Fruit fly (Drosophila melanogaster) whole organism, wandering third instar larva: Measurements from ENCODE around the gene CG32797.

Experiments used
- Abd-B ChIP-seq: fragments of >200 bp; optimal IDR thresholded peaks from 2 replicates; lab custom pipeline; 2017; ENCODE audit warnings: missing biosample characterization, missing genetic modification characterization
- CG32264 ChIP-seq: fragments of 200-800 bp; sonication (Bioruptor generic); optimal IDR thresholded peaks from 2 replicates; lab custom pipeline; 2016; ENCODE audit warnings: missing biosample characterization, missing genetic modification characterization
- CG9705 ChIP-seq: fragments of 200-800 bp; sonication (Bioruptor generic); optimal IDR thresholded peaks from 2 replicates; lab custom pipeline; 2018; ENCODE audit warnings: missing biosample characterization, mild to moderate bottlenecking, missing genetic modification characterization
- CrebA ChIP-seq: fragments of 200-800 bp; sonication (Bioruptor generic); optimal IDR thresholded peaks from 2 replicates; lab custom pipeline; 2016; ENCODE audit warnings: missing biosample characterization, mild to moderate bottlenecking, missing genetic modification characterization, borderline replicate concordance
- Dfd ChIP-seq: fragments of >200 bp; optimal IDR thresholded peaks from 2 replicates; lab custom pipeline; 2017; ENCODE audit warnings: missing biosample characterization, missing genetic modification characterization
- Dif ChIP-seq: fragments of 200-275, 200-300 bp; sonication (Bioruptor generic); optimal IDR thresholded peaks from 2 replicates; lab custom pipeline; 2018; ENCODE audit warnings: missing biosample characterization, missing genetic modification characterization; ENCODE audit not compliant: partially characterized antibody
- GATAd ChIP-seq: sonication (Bioruptor generic); optimal IDR thresholded peaks from 2 replicates; lab custom pipeline; 2016; ENCODE audit warnings: missing biosample characterization, missing genetic modification characterization
- HLH106 ChIP-seq: fragments of 200-800 bp; optimal IDR thresholded peaks from 3 replicates; lab custom pipeline; 2019; ENCODE audit warnings: missing biosample characterization, mild to moderate bottlenecking, missing genetic modification characterization, moderate library complexity
- Hnf4 ChIP-seq: fragments of 200-800 bp; sonication (Bioruptor generic); optimal IDR thresholded peaks from 2 replicates; lab custom pipeline; 2016; ENCODE audit warnings: missing biosample characterization, mild to moderate bottlenecking, missing genetic modification characterization
- Hr78 ChIP-seq: fragments of >200 bp; optimal IDR thresholded peaks from 2 replicates; lab custom pipeline; 2017; ENCODE audit warnings: missing biosample characterization, missing genetic modification characterization
- Hr83 ChIP-seq: fragments of 200-300 bp; sonication (Bioruptor generic); optimal IDR thresholded peaks from 2 replicates; lab custom pipeline; 2016; ENCODE audit warnings: missing biosample characterization, mild to moderate bottlenecking, missing genetic modification characterization, moderate library complexity; ENCODE audit not compliant: poor library complexity, severe bottlenecking
- Jra ChIP-seq: sonication (Bioruptor generic); optimal IDR thresholded peaks from 2 replicates; lab custom pipeline; 2016; ENCODE audit warnings: missing biosample characterization, missing genetic modification characterization
- Mio ChIP-seq: sonication (Bioruptor generic); optimal IDR thresholded peaks from 2 replicates; lab custom pipeline; 2016; ENCODE audit warnings: missing biosample characterization, missing genetic modification characterization
- Myc ChIP-seq: fragments of >200 bp; optimal IDR thresholded peaks from 2 replicates; lab custom pipeline; 2017
- N ChIP-seq: fragments of >200 bp; optimal IDR thresholded peaks from 2 replicates; lab custom pipeline; 2018; ENCODE audit warnings: missing biosample characterization, missing external identifiers, missing genetic modification characterization
- OdsH ChIP-seq: fragments of 200-800 bp; sonication (Bioruptor generic); optimal IDR thresholded peaks from 2 replicates; lab custom pipeline; 2016; ENCODE audit warnings: missing biosample characterization, mild to moderate bottlenecking, missing genetic modification characterization
- Rel ChIP-seq, 2 experiments: fragments of 200-800 bp; sonication (Bioruptor generic) in 1 of 2; optimal IDR thresholded peaks; 2 replicates in 1 of 2; 3 replicates in 1 of 2; lab custom pipeline; 2016 to 2019; ENCODE audit warnings: mild to moderate bottlenecking in 2 of 2, missing biosample characterization in 2 of 2, missing genetic modification characterization in 2 of 2, moderate library complexity in 1 of 2
- Sp1 ChIP-seq: fragments of 200-800 bp; sonication (Bioruptor generic); optimal IDR thresholded peaks from 3 replicates; lab custom pipeline; 2019; ENCODE audit warnings: missing biosample characterization, mild to moderate bottlenecking, missing genetic modification characterization, moderate library complexity
- Vsx2 ChIP-seq: fragments of 200-300, 225-300 bp; sonication (Bioruptor generic); optimal IDR thresholded peaks from 2 replicates; lab custom pipeline; 2018; ENCODE audit warnings: missing biosample characterization, missing genetic modification characterization; ENCODE audit not compliant: partially characterized antibody
- br ChIP-seq: fragments of 200-800 bp; sonication (Bioruptor generic); optimal IDR thresholded peaks from 2 replicates; lab custom pipeline; 2016; ENCODE audit warnings: missing biosample characterization, missing genetic modification characterization
- brk ChIP-seq: fragments of 200-800 bp; sonication (Bioruptor generic); optimal IDR thresholded peaks from 2 replicates; lab custom pipeline; 2016; ENCODE audit warnings: missing biosample characterization, mild to moderate bottlenecking, missing genetic modification characterization
- dl ChIP-seq, 2 experiments: fragments of 175-275, 200-275 bp in 1 of 2; fragments of 200-275 bp in 1 of 2; sonication (Bioruptor generic); optimal IDR thresholded peaks; lab custom pipeline; 2018; ENCODE audit warnings: mild to moderate bottlenecking in 2 of 2, missing biosample characterization in 2 of 2, missing genetic modification characterization in 2 of 2, moderate library complexity in 2 of 2; ENCODE audit not compliant: partially characterized antibody in 2 of 2, insufficient read depth in 1 of 2
- dmrt93B ChIP-seq: fragments of 200-800 bp; sonication (Bioruptor generic); optimal IDR thresholded peaks from 2 replicates; lab custom pipeline; 2018; ENCODE audit warnings: missing biosample characterization, mild to moderate bottlenecking, missing genetic modification characterization
- dsf ChIP-seq: sonication (Bioruptor generic); optimal IDR thresholded peaks from 2 replicates; lab custom pipeline; 2016; ENCODE audit warnings: missing biosample characterization, missing genetic modification characterization, borderline replicate concordance
- ey ChIP-seq: fragments of 200-800 bp; sonication (Bioruptor generic); optimal IDR thresholded peaks from 2 replicates; lab custom pipeline; 2016; ENCODE audit warnings: missing biosample characterization, missing genetic modification characterization
- foxo ChIP-seq, 2 experiments: fragments of 200-800 bp; sonication (Bioruptor generic); optimal IDR thresholded peaks; 2 replicates in 1 of 2; 3 replicates in 1 of 2; lab custom pipeline; 2016 to 2017; ENCODE audit warnings: missing biosample characterization in 2 of 2, missing genetic modification characterization in 2 of 2
- fru ChIP-seq: fragments of 200-800 bp; sonication (Bioruptor generic); optimal IDR thresholded peaks from 3 replicates; lab custom pipeline; 2016; ENCODE audit warnings: missing biosample characterization, mild to moderate bottlenecking, missing genetic modification characterization
- h ChIP-seq: fragments of 200-800 bp; sonication (Bioruptor generic); optimal IDR thresholded peaks from 3 replicates; lab custom pipeline; 2016; ENCODE audit warnings: missing biosample characterization, mild to moderate bottlenecking, missing genetic modification characterization
- jim ChIP-seq: fragments of 175-275, 200-325 bp; sonication (Bioruptor generic); optimal IDR thresholded peaks from 2 replicates; lab custom pipeline; 2016; ENCODE audit warnings: missing biosample characterization, mild to moderate bottlenecking, missing genetic modification characterization
- lola ChIP-seq: fragments of >200 bp; optimal IDR thresholded peaks from 2 replicates; lab custom pipeline; 2017; ENCODE audit warnings: missing biosample characterization, missing genetic modification characterization
- pan ChIP-seq: fragments of >200 bp; optimal IDR thresholded peaks from 2 replicates; lab custom pipeline; 2017
- psq ChIP-seq: fragments of 200-800 bp; sonication (Bioruptor generic); optimal IDR thresholded peaks from 3 replicates; lab custom pipeline; 2017; ENCODE audit warnings: missing biosample characterization, mild to moderate bottlenecking, missing genetic modification characterization, moderate library complexity
- rgr ChIP-seq: fragments of 200-800 bp; sonication (Bioruptor generic); optimal IDR thresholded peaks from 3 replicates; lab custom pipeline; 2016; ENCODE audit warnings: missing biosample characterization, mild to moderate bottlenecking, missing genetic modification characterization
- sage ChIP-seq: fragments of 200-800 bp; sonication (Bioruptor generic); optimal IDR thresholded peaks from 2 replicates; lab custom pipeline; 2016; ENCODE audit warnings: missing biosample characterization, mild to moderate bottlenecking, missing genetic modification characterization
- sv ChIP-seq: fragments of 200-800 bp; sonication (Bioruptor generic); optimal IDR thresholded peaks from 3 replicates; lab custom pipeline; 2016; ENCODE audit warnings: missing biosample characterization, missing genetic modification characterization
- tai ChIP-seq: sonication (Bioruptor generic); optimal IDR thresholded peaks from 2 replicates; lab custom pipeline; 2016; ENCODE audit warnings: missing biosample characterization, missing genetic modification characterization
- usp ChIP-seq: fragments of >200 bp; optimal IDR thresholded peaks from 2 replicates; lab custom pipeline; 2017; ENCODE audit warnings: missing biosample characterization, missing genetic modification characterization
- woc ChIP-seq: sonication (Bioruptor generic); optimal IDR thresholded peaks from 2 replicates; lab custom pipeline; 2016; ENCODE audit warnings: missing biosample characterization, mild to moderate bottlenecking, missing genetic modification characterization

CG32797 gene

dm6 chrX:2457863-2458458 lies 32.3 kb upstream of the CG32797 start:
- no peak for TF ChIP-seq dmrt93B (GFP tag; lab: Kevin White, UChicago)
- no peak for TF ChIP-seq Abd-B (GFP tag; lab: Kevin White, UChicago)
- no peak for TF ChIP-seq brk
- TF ChIP-seq dl (GFP tag; optimal IDR thresholded peaks at IDR 0.05; lab: Kevin White, UChicago; ENCODE audit: insufficient read depth in 1 of 2, partially characterized antibody in 2 of 2): no peak
- TF ChIP-seq Dif (GFP tag; lab: Kevin White, UChicago): no peak
- no peak for TF ChIP-seq fru (GFP tag; lab: Kevin White, UChicago)
- TF ChIP-seq dsf (GFP tag; lab: Kevin White, UChicago): no peak
- TF ChIP-seq lola (GFP tag; lab: Kevin White, UChicago): no peak
- no peak for TF ChIP-seq sv (GFP tag; lab: Kevin White, UChicago)
- TF ChIP-seq CrebA (GFP tag; lab: Kevin White, UChicago): no peak
- TF ChIP-seq woc (GFP tag; lab: Kevin White, UChicago): no peak
- TF ChIP-seq N (GFP tag; lab: Kevin White, UChicago): no peak
- no peak for TF ChIP-seq HLH106 (tag; lab: Kevin White, UChicago)
- TF ChIP-seq br (GFP tag; lab: Kevin White, UChicago): no peak
- no peak for TF ChIP-seq CG32264 (GFP tag; lab: Kevin White, UChicago)
- TF ChIP-seq Dfd (GFP tag; lab: Kevin White, UChicago): no peak
- no peak for TF ChIP-seq Vsx2 (GFP tag; lab: Kevin White, UChicago)
- no peak for TF ChIP-seq GATAd (GFP tag; lab: Kevin White, UChicago)
- TF ChIP-seq jim (GFP tag; lab: Kevin White, UChicago): no peak
- no peak for TF ChIP-seq Sp1 (GFP tag; lab: Kevin White, UChicago)
- TF ChIP-seq, all 38 proteins: peak for 0

dm6 chrX:2455337-2456246 lies 29.9 kb upstream of the CG32797 start:
- TF ChIP-seq lola (GFP tag; lab: Kevin White, UChicago) (no peak), OdsH (peak; percentile 52), jim (GFP tag; lab: Kevin White, UChicago) (no peak), sv (GFP tag; lab: Kevin White, UChicago) (no peak), Dfd (GFP tag; lab: Kevin White, UChicago) (peak; percentile 47), Abd-B (GFP tag; lab: Kevin White, UChicago) (no peak), GATAd (GFP tag; lab: Kevin White, UChicago) (no peak), usp (GFP tag; lab: Kevin White, UChicago) (no peak), CG9705 (GFP tag; lab: Kevin White, UChicago) (no peak), h (GFP tag; lab: Kevin White, UChicago) (peak; percentile 47), rgr (GFP tag; lab: Kevin White, UChicago) (peak; percentile 43), Mio (no peak), Hnf4 (GFP tag; lab: Kevin White, UChicago) (peak; percentile 28), brk (no peak), Hr78 (GFP tag; lab: Kevin White, UChicago) (no peak), woc (GFP tag; lab: Kevin White, UChicago) (peak; percentile 77), fru (GFP tag; lab: Kevin White, UChicago) (peak; percentile 61), Myc (lab: Kevin White, UChicago) (no peak), Hr83 (GFP tag; lab: Kevin White, UChicago) (peak; percentile 10), Rel (GFP tag; optimal IDR thresholded peaks at IDR 0.05; lab: Kevin White, UChicago) (no peak), Rel (tag; optimal IDR thresholded peaks at IDR 0.05; lab: Kevin White, UChicago) (no peak), Jra (GFP tag; lab: Kevin White, UChicago) (no peak), foxo (GFP tag; optimal IDR thresholded peaks at IDR 0.05; lab: Kevin White, UChicago) (peak in 1 of 2 experiments; percentile 53), Vsx2 (GFP tag; lab: Kevin White, UChicago) (no peak), pan (no peak), dl (GFP tag; optimal IDR thresholded peaks at IDR 0.05; lab: Kevin White, UChicago; ENCODE audit: insufficient read depth in 1 of 2, partially characterized antibody in 2 of 2) (no peak), sage (no peak), ey (GFP tag; lab: Kevin White, UChicago) (peak; percentile 56), dmrt93B (GFP tag; lab: Kevin White, UChicago) (peak; percentile 8), HLH106 (tag; lab: Kevin White, UChicago) (peak; percentile 34), psq (GFP tag; lab: Kevin White, UChicago) (peak; percentile 25), CG32264 (GFP tag; lab: Kevin White, UChicago) (no peak), dsf (GFP tag; lab: Kevin White, UChicago) (no peak), Dif (GFP tag; lab: Kevin White, UChicago) (no peak), N (GFP tag; lab: Kevin White, UChicago) (no peak), tai (no peak), CrebA (GFP tag; lab: Kevin White, UChicago) (no peak), br (GFP tag; lab: Kevin White, UChicago) (peak; percentile 47), Sp1 (GFP tag; lab: Kevin White, UChicago) (peak; percentile 22)
- TF ChIP-seq, all 38 proteins: peak for 15
